Worm (Caenorhabditis elegans): ENCODE results near the gene F11G11.13.

The F11G11.13 gene

ce11 chrII:4827734-4828609, 48.0 kb downstream of the F11G11.13 start, which contains the start of the genes fbxb-88 and tbck-1:
Gene fbxb-88, minus strand, starts transcription at chrII:4827884.
Gene tbck-1, plus strand, starts transcription at chrII:4828559.
- no peak for TF ChIP-seq snpc-4 (tag; optimal IDR thresholded peaks at IDR 0.05)
- peak; percentile 63 for TF ChIP-seq nfya-1 (tag; optimal IDR thresholded peaks at IDR 0.05; ENCODE audit: insufficient read depth)
- TF ChIP-seq egl-27 (tag; optimal IDR thresholded peaks at IDR 0.05) = no peak
- no peak for TF ChIP-seq pqm-1 (tag; optimal IDR thresholded peaks at IDR 0.05)
- no peak for TF ChIP-seq fkh-2 (tag; optimal IDR thresholded peaks at IDR 0.05)
- TF ChIP-seq ceh-28 (tag; optimal IDR thresholded peaks at IDR 0.05) = peak; percentile 5
- TF ChIP-seq lin-15B (tag; optimal IDR thresholded peaks at IDR 0.05) = peak; percentile 40
- TF ChIP-seq hmg-11 (tag; optimal IDR thresholded peaks at IDR 0.05) = no peak
- no peak for TF ChIP-seq nhr-23 (tag; optimal IDR thresholded peaks at IDR 0.05)

Data from whole organism, L3 larva.